Worm (Caenorhabditis elegans) whole organism, L2 larva: ENCODE data around the gene C52E4.12.

Experiments
- C34F6.9 ChIP-seq: fragments of 150-350 bp; optimal IDR thresholded peaks from 2 replicates; lab custom pipeline; 2014; ENCODE audit warnings: missing biosample characterization, missing genetic modification characterization
- F13H6.1 ChIP-seq: sonication (generic microtip); optimal IDR thresholded peaks from 2 replicates; lab custom pipeline; 2016; ENCODE audit warnings: missing genetic modification characterization, missing compliant biosample characterization
- R02D3.7 ChIP-seq: fragments of 150-350 bp; optimal IDR thresholded peaks from 2 replicates; lab custom pipeline; 2014; ENCODE audit warnings: missing biosample characterization, missing genetic modification characterization
- alr-1 ChIP-seq: fragments of 150-350 bp; optimal IDR thresholded peaks from 2 replicates; lab custom pipeline; 2014; ENCODE audit warnings: missing biosample characterization, missing genetic modification characterization
- aly-2 ChIP-seq: fragments of 150-350 bp; optimal IDR thresholded peaks from 2 replicates; lab custom pipeline; 2014; ENCODE audit warnings: missing biosample characterization, missing genetic modification characterization
- blmp-1 ChIP-seq: sonication (generic microtip); optimal IDR thresholded peaks from 2 replicates; lab custom pipeline; 2017; ENCODE audit warnings: missing genetic modification characterization, mild to moderate bottlenecking, missing compliant biosample characterization, antibody characterized with exemption, moderate library complexity; ENCODE audit not compliant: insufficient read depth
- ceh-16 ChIP-seq: fragments of 150-350 bp; optimal IDR thresholded peaks from 2 replicates; lab custom pipeline; 2014; ENCODE audit warnings: missing biosample characterization, missing genetic modification characterization
- ceh-82 ChIP-seq: fragments of 150-350 bp; optimal IDR thresholded peaks from 2 replicates; lab custom pipeline; 2014; ENCODE audit warnings: missing biosample characterization, missing genetic modification characterization
- crh-2 ChIP-seq: sonication (generic microtip); optimal IDR thresholded peaks from 2 replicates; lab custom pipeline; 2017; ENCODE audit warnings: missing biosample characterization, missing genetic modification characterization
- egl-27 ChIP-seq: sonication (generic microtip); optimal IDR thresholded peaks from 3 replicates; lab custom pipeline; 2017; ENCODE audit warnings: missing biosample characterization, missing genetic modification reagents, missing genetic modification characterization
- elt-3 ChIP-seq: sonication (generic microtip); optimal IDR thresholded peaks from 2 replicates; lab custom pipeline; 2017; ENCODE audit warnings: missing biosample characterization, missing genetic modification characterization
- fos-1 ChIP-seq: fragments of 150-350 bp; optimal IDR thresholded peaks from 2 replicates; lab custom pipeline; 2014; ENCODE audit warnings: missing biosample characterization, missing genetic modification characterization
- gmeb-1 ChIP-seq: fragments of 150-350 bp; optimal IDR thresholded peaks from 2 replicates; lab custom pipeline; 2014; ENCODE audit warnings: missing biosample characterization, missing genetic modification characterization
- lin-11 ChIP-seq: fragments of 150-350 bp; sonication (generic microtip); optimal IDR thresholded peaks from 2 replicates; lab custom pipeline; 2014; ENCODE audit warnings: missing biosample characterization, missing genetic modification characterization, inconsistent platforms, mixed read lengths
- lin-13 ChIP-seq: fragments of 150-350 bp; optimal IDR thresholded peaks from 2 replicates; lab custom pipeline; 2014; ENCODE audit warnings: missing biosample characterization, missing genetic modification reagents, missing genetic modification characterization
- lin-39 ChIP-seq: fragments of 150-350 bp; optimal IDR thresholded peaks from 2 replicates; lab custom pipeline; 2014; ENCODE audit warnings: missing biosample characterization, missing genetic modification reagents, missing genetic modification characterization
- lsy-2 ChIP-seq, 2 experiments: fragments of 150-350 bp in 1 of 2; sonication (generic microtip) in 1 of 2; optimal IDR thresholded peaks; 2 replicates each; lab custom pipeline; 2014 to 2017; ENCODE audit warnings: missing biosample characterization in 2 of 2, missing genetic modification characterization in 2 of 2
- mbf-1 ChIP-seq: sonication (generic microtip); optimal IDR thresholded peaks from 2 replicates; lab custom pipeline; 2017; ENCODE audit warnings: missing biosample characterization, missing genetic modification characterization
- mdl-1 ChIP-seq, 2 experiments: fragments of 150-350 bp in 1 of 2; sonication (generic microtip) in 1 of 2; optimal IDR thresholded peaks; 2 replicates each; lab custom pipeline; 2017; ENCODE audit warnings: missing biosample characterization in 2 of 2, missing genetic modification characterization in 2 of 2
- nhr-10 ChIP-seq: sonication (generic microtip); optimal IDR thresholded peaks from 2 replicates; lab custom pipeline; 2017; ENCODE audit warnings: missing biosample characterization, missing genetic modification characterization
- nhr-11 ChIP-seq: fragments of 150-350 bp; optimal IDR thresholded peaks from 2 replicates; lab custom pipeline; 2014; ENCODE audit warnings: missing biosample characterization, missing genetic modification characterization
- nhr-129 ChIP-seq: fragments of 150-350 bp; optimal IDR thresholded peaks from 2 replicates; lab custom pipeline; 2014; ENCODE audit warnings: missing biosample characterization, missing genetic modification characterization
- nhr-21 ChIP-seq: fragments of 150-350 bp; optimal IDR thresholded peaks from 2 replicates; lab custom pipeline; 2014; ENCODE audit warnings: missing biosample characterization, missing genetic modification characterization
- nhr-23 ChIP-seq: fragments of 150-350 bp; optimal IDR thresholded peaks from 2 replicates; lab custom pipeline; 2014; ENCODE audit warnings: missing biosample characterization, missing genetic modification reagents, missing genetic modification characterization
- nhr-237 ChIP-seq: fragments of 150-350 bp; optimal IDR thresholded peaks from 2 replicates; lab custom pipeline; 2014; ENCODE audit warnings: missing biosample characterization, missing genetic modification characterization
- nhr-25 ChIP-seq: fragments of 150-350 bp; sonication (generic microtip); optimal IDR thresholded peaks from 3 replicates; lab custom pipeline; 2014; ENCODE audit warnings: missing biosample characterization, missing genetic modification characterization
- nhr-77 ChIP-seq: fragments of 150-350 bp; optimal IDR thresholded peaks from 2 replicates; lab custom pipeline; 2014; ENCODE audit warnings: missing biosample characterization, missing genetic modification characterization
- peb-1 ChIP-seq: fragments of 150-350 bp; optimal IDR thresholded peaks from 2 replicates; lab custom pipeline; 2014; ENCODE audit warnings: missing biosample characterization, missing genetic modification characterization
- sem-4 ChIP-seq: fragments of 150-350 bp; optimal IDR thresholded peaks from 2 replicates; lab custom pipeline; 2014; ENCODE audit warnings: missing biosample characterization, missing genetic modification reagents, missing genetic modification characterization
- skn-1 ChIP-seq: sonication (generic microtip); optimal IDR thresholded peaks from 2 replicates; lab custom pipeline; 2017; ENCODE audit warnings: missing biosample characterization, missing genetic modification characterization
- sma-3 ChIP-seq: sonication (generic microtip); optimal IDR thresholded peaks from 2 replicates; lab custom pipeline; 2016; ENCODE audit warnings: missing genetic modification reagents, missing genetic modification characterization, missing compliant biosample characterization
- sma-9 ChIP-seq, 2 experiments: fragments of 150-350 bp in 1 of 2; sonication (generic microtip) in 1 of 2; optimal IDR thresholded peaks; 2 replicates each; lab custom pipeline; 2014 to 2016; ENCODE audit warnings: missing genetic modification characterization in 2 of 2, mild to moderate bottlenecking in 1 of 2, missing biosample characterization in 1 of 2, missing compliant biosample characterization in 1 of 2, missing genetic modification reagents in 1 of 2, moderate library complexity in 1 of 2
- snpc-4 ChIP-seq: fragments of 150-350 bp; optimal IDR thresholded peaks from 2 replicates; lab custom pipeline; 2014; ENCODE audit warnings: missing biosample characterization, missing genetic modification characterization
- unc-39 ChIP-seq: fragments of 150-350 bp; optimal IDR thresholded peaks from 2 replicates; lab custom pipeline; 2014; ENCODE audit warnings: missing biosample characterization, missing genetic modification characterization
- unc-55 ChIP-seq: fragments of 150-350 bp; sonication (generic microtip); optimal IDR thresholded peaks from 3 replicates; lab custom pipeline; 2014; ENCODE audit warnings: missing biosample characterization, missing genetic modification reagents, missing genetic modification characterization
- unc-62 ChIP-seq: fragments of 150-350 bp; optimal IDR thresholded peaks from 2 replicates; lab custom pipeline; 2014; ENCODE audit warnings: missing biosample characterization, missing genetic modification reagents, missing genetic modification characterization
- zag-1 ChIP-seq: fragments of 150-350 bp; optimal IDR thresholded peaks from 2 replicates; lab custom pipeline; 2014; ENCODE audit warnings: missing biosample characterization, missing genetic modification characterization
- ztf-1 ChIP-seq: fragments of 200-800 bp; sonication (Bioruptor generic); conservative IDR thresholded peaks from 2 replicates; pipeline ENCODE4 v1.3.6; 2022; ENCODE audit warnings: missing genetic modification characterization, missing compliant biosample characterization
- ztf-4 ChIP-seq: fragments of 150-350 bp; optimal IDR thresholded peaks from 2 replicates; lab custom pipeline; 2014; ENCODE audit warnings: missing biosample characterization, missing genetic modification characterization

C52E4.12 gene

ce11 chrV:11986078-11986869 is 9.7 kb upstream of the C52E4.12 start:
- peak; percentile 12 for TF ChIP-seq crh-2 (tag; lab: Kevin White, UChicago)
- TF ChIP-seq sem-4 (tag; lab: Kevin White, UChicago) = peak; percentile 68
- no peak for TF ChIP-seq mdl-1 (tag; optimal IDR thresholded peaks at IDR 0.05; lab: Kevin White, UChicago)
- peak; percentile 30 for TF ChIP-seq zag-1
- TF ChIP-seq sma-9 (GFP tag; optimal IDR thresholded peaks at IDR 0.05; lab: Kevin White, UChicago) = peak; percentile 25
- TF ChIP-seq sma-9 (tag; optimal IDR thresholded peaks at IDR 0.05; lab: Kevin White, UChicago) = no peak
- no peak for TF ChIP-seq lin-13 (GFP tag; lab: Kevin White, UChicago)
- TF ChIP-seq elt-3 = no peak
- TF ChIP-seq fos-1 (tag; lab: Kevin White, UChicago) = peak; percentile 83
- no peak for TF ChIP-seq peb-1 (tag; lab: Kevin White, UChicago)
- peak; percentile 78 for TF ChIP-seq blmp-1 (tag; lab: Kevin White, UChicago)
- TF ChIP-seq ceh-82 (tag; lab: Kevin White, UChicago) = no peak
- peak; percentile 27 for TF ChIP-seq C34F6.9 (tag; lab: Kevin White, UChicago)
- TF ChIP-seq unc-39 = no peak

ce11 chrV:11989861-11990260 is 6.1 kb upstream of the C52E4.12 start:
- TF ChIP-seq unc-55 (GFP tag; lab: Kevin White, UChicago) (no peak), fos-1 (tag; lab: Kevin White, UChicago) (peak; percentile 31), ztf-1 (no peak), blmp-1 (tag; lab: Kevin White, UChicago) (peak; percentile 34), sma-3 (GFP tag; lab: Kevin White, UChicago) (no peak), crh-2 (tag; lab: Kevin White, UChicago) (peak; percentile 7), egl-27 (tag; lab: Kevin White, UChicago) (no peak), ceh-82 (tag; lab: Kevin White, UChicago) (no peak), nhr-10 (tag; lab: Kevin White, UChicago) (no peak)
- TF ChIP-seq, all 48 proteins: peak for 3

ce11 chrV:11990511-11991127 is 5.3 kb upstream of the C52E4.12 start:
- peak; percentile 31 for TF ChIP-seq sem-4 (tag; lab: Kevin White, UChicago)
- TF ChIP-seq crh-2 (tag; lab: Kevin White, UChicago) = peak; percentile 6
- peak; percentile 14 for TF ChIP-seq sma-9 (GFP tag; optimal IDR thresholded peaks at IDR 0.05; lab: Kevin White, UChicago)
- TF ChIP-seq sma-9 (tag; optimal IDR thresholded peaks at IDR 0.05; lab: Kevin White, UChicago) = no peak
- no peak for TF ChIP-seq C34F6.9 (tag; lab: Kevin White, UChicago)

DNA sequence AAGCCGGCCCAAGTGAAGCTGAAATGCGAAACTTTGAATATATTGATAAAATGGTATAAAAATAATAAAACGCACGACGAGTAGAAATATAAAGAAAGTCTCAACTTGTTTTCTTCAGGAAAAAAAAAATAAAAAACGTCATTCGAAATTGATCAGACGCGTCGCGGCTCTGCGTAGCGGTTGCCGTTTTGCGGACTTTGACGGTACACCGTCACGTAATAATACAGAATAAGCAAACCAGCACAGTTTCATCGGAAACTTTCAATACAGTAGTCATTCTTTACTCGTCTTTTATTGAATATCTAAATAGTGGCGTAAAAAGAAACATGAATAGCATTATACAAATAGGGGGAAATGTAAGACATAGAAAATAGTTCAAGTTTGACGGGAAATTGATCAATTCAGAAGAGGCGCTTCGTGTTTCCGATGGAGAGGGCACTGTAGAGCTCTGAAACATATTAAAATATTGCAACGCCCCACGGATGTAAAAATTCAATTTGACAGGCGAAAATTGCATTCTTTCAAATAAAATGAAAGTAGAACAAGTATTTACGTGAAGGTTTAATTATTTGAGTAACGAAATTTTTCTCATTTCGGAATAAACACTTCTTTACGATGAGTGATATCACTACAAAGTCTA is 2.1 kb upstream of the C52E4.12 start, which contains the start of the genes cyl-1 and C52E4.7:
TSS of gene cyl-1 (minus strand) at position 18 of the 640 bp plus-strand sequence.
TSS of gene C52E4.7 (plus strand) at position 590 of the 640 bp plus-strand sequence.
- TF ChIP-seq nhr-25 (tag; lab: Kevin White, UChicago) (no peak), R02D3.7 (no peak), gmeb-1 (tag; lab: Kevin White, UChicago) (peak; percentile 38), nhr-11 (no peak), lin-11 (tag; lab: Kevin White, UChicago) (peak; percentile 1), sma-3 (GFP tag; lab: Kevin White, UChicago) (no peak), alr-1 (tag; lab: Kevin White, UChicago) (no peak), aly-2 (no peak), ztf-4 (tag; lab: Kevin White, UChicago) (no peak), peb-1 (tag; lab: Kevin White, UChicago) (no peak), C34F6.9 (tag; lab: Kevin White, UChicago) (peak; percentile 88), egl-27 (tag; lab: Kevin White, UChicago) (no peak), sem-4 (tag; lab: Kevin White, UChicago) (no peak), nhr-21 (tag; lab: Kevin White, UChicago) (no peak), crh-2 (tag; lab: Kevin White, UChicago) (peak; percentile 70), F13H6.1 (no peak), nhr-10 (tag; lab: Kevin White, UChicago) (no peak), nhr-129 (peak; percentile 56), mdl-1 (tag; optimal IDR thresholded peaks at IDR 0.05; lab: Kevin White, UChicago) (no peak), ceh-16 (no peak), blmp-1 (tag; lab: Kevin White, UChicago) (no peak), nhr-77 (no peak), lsy-2 (tag; optimal IDR thresholded peaks at IDR 0.05; lab: Kevin White, UChicago) (peak in 1 of 2 experiments; percentile 73), unc-55 (GFP tag; lab: Kevin White, UChicago) (peak; percentile 65), lin-13 (GFP tag; lab: Kevin White, UChicago) (peak; percentile 45), unc-62 (GFP tag; lab: Kevin White, UChicago) (no peak), elt-3 (no peak), nhr-237 (tag; lab: Kevin White, UChicago) (no peak), ztf-1 (no peak), snpc-4 (peak; percentile 75), mbf-1 (tag; lab: Kevin White, UChicago) (no peak), nhr-23 (tag; lab: Kevin White, UChicago) (no peak), skn-1 (no peak), unc-39 (no peak), lin-39 (tag; lab: Kevin White, UChicago) (no peak)
